Fruit fly (Drosophila melanogaster) whole organism, embryonic: ENCODE measurements around the gene CG44362.

Experiments
- CG13287 ChIP-seq: fragments of 200-800 bp; sonication (Bioruptor generic); IDR thresholded peaks from 2 replicates; pipeline ENCODE4 v1.3.6; 2022; ENCODE audit warnings: missing biosample characterization, missing genetic modification characterization; ENCODE audit not compliant: partially characterized antibody
- CG13775 ChIP-seq: fragments of 200-800 bp; sonication (Bioruptor generic); optimal IDR thresholded peaks from 3 replicates; lab custom pipeline; 2017; ENCODE audit warnings: missing biosample characterization, mild to moderate bottlenecking, missing genetic modification characterization
- CG14050 ChIP-seq: fragments of 200-800 bp; sonication (Bioruptor generic); IDR thresholded peaks from 3 replicates; pipeline ENCODE4 v1.3.6; 2022; ENCODE audit warnings: missing biosample characterization, missing genetic modification characterization
- CG17568 ChIP-seq: fragments of 200-800 bp; sonication (Bioruptor generic); optimal IDR thresholded peaks from 2 replicates; lab custom pipeline; 2018; ENCODE audit warnings: missing biosample characterization, mild to moderate bottlenecking, missing genetic modification characterization, moderate library complexity
- CG2889 ChIP-seq: fragments of 200-800 bp; sonication (Bioruptor generic); IDR thresholded peaks from 3 replicates; pipeline ENCODE4 v1.3.6; 2022; ENCODE audit warnings: missing biosample characterization, missing genetic modification characterization
- Hsf ChIP-seq: fragments of 200-800 bp; sonication (Bioruptor generic); optimal IDR thresholded peaks from 3 replicates; lab custom pipeline; 2016; ENCODE audit warnings: missing biosample characterization, missing genetic modification characterization
- Lim3 ChIP-seq: fragments of 200-800 bp; sonication (Bioruptor generic); IDR thresholded peaks from 2 replicates; pipeline ENCODE4 v1.3.6; 2022; ENCODE audit warnings: missing biosample characterization, missing genetic modification characterization
- Mes4 ChIP-seq: fragments of 200-800 bp; sonication (Bioruptor generic); optimal IDR thresholded peaks from 2 replicates; lab custom pipeline; 2016; ENCODE audit warnings: missing biosample characterization, missing genetic modification characterization
- hth ChIP-seq: fragments of >200 bp; optimal IDR thresholded peaks from 2 replicates; lab custom pipeline; 2017; ENCODE audit warnings: inconsistent platforms
- kah ChIP-seq: fragments of 200-800 bp; sonication (Bioruptor generic); optimal IDR thresholded peaks from 2 replicates; lab custom pipeline; 2018; ENCODE audit warnings: missing biosample characterization, mild to moderate bottlenecking, missing genetic modification characterization
- sug ChIP-seq: fragments of 200-800 bp; optimal IDR thresholded peaks from 2 replicates; lab custom pipeline; 2019; ENCODE audit warnings: missing biosample characterization, mild to moderate bottlenecking, missing genetic modification characterization, moderate library complexity

- no peak for TF ChIP-seq CG14050
- peak; percentile 11 for TF ChIP-seq sug (tag; lab: Kevin White, UChicago)
- TF ChIP-seq kah: no peak
- TF ChIP-seq Lim3 (GFP tag; lab: Robert Waterston, UW): no peak
- TF ChIP-seq CG2889 (GFP tag; lab: Robert Waterston, UW): no peak
- peak; percentile 19 for TF ChIP-seq CG13775 (GFP tag; lab: Kevin White, UChicago)
- TF ChIP-seq Mes4 (GFP tag; lab: Kevin White, UChicago): peak; percentile 28
- TF ChIP-seq CG17568 (GFP tag; lab: Kevin White, UChicago): peak; percentile 45
- TF ChIP-seq hth (lab: Kevin White, UChicago): no peak
- TF ChIP-seq Hsf: no peak
- no peak for TF ChIP-seq CG13287 (GFP tag; lab: Robert Waterston, UW)
Observed at dm6 chr3L:11379698-11380438, 17.5 kb upstream of the CG44362 start.
